Worm (Caenorhabditis elegans): Measurements from ENCODE around the gene C55A6.4.

Gene C55A6.4

DNA sequence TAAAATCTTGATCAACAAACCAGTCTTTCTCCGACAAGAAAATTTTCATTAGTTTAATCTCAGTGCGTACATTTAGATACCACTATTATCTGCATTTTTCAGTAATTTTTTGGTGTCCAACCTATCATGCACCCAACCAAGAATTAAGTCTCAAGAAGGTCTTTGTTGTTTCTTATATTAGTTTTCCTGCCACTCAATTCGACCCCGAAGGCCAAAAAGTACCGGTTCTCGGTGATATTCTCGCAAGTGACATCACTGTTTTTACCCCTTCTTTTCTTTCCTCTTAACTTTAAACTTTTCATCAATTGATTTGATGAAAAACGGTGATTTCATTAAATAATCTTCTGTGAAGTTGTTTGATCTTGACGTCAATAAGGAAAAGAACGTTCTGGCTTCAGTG lies 25.9 kb upstream of the C55A6.4 start, which contains the start of gene F38B7.2:
Gene F38B7.2 (plus strand): TSS at position 400 of the 400 bp plus-strand sequence.
- TF ChIP-seq nhr-25 (tag; optimal IDR thresholded peaks at IDR 0.05) (peak; percentile 86), nhr-237 (tag; optimal IDR thresholded peaks at IDR 0.05) (no peak), nhr-129 (tag; optimal IDR thresholded peaks at IDR 0.05) (no peak), zag-1 (tag; optimal IDR thresholded peaks at IDR 0.05) (no peak), unc-39 (tag; optimal IDR thresholded peaks at IDR 0.05) (no peak), sma-3 (GFP tag; optimal IDR thresholded peaks at IDR 0.05) (peak; percentile 54), fos-1 (tag; optimal IDR thresholded peaks at IDR 0.05) (peak; percentile 23), ceh-82 (tag; optimal IDR thresholded peaks at IDR 0.05) (no peak), nhr-10 (tag; optimal IDR thresholded peaks at IDR 0.05) (no peak), elt-3 (tag; optimal IDR thresholded peaks at IDR 0.05) (no peak), blmp-1 (tag; optimal IDR thresholded peaks at IDR 0.05; ENCODE audit: insufficient read depth) (peak; percentile 65), R02D3.7 (tag; optimal IDR thresholded peaks at IDR 0.05) (no peak), sem-4 (tag; optimal IDR thresholded peaks at IDR 0.05) (no peak), F13H6.1 (tag; optimal IDR thresholded peaks at IDR 0.05) (no peak), unc-55 (GFP tag; optimal IDR thresholded peaks at IDR 0.05) (no peak), skn-1 (tag; optimal IDR thresholded peaks at IDR 0.05) (no peak), C34F6.9 (tag; optimal IDR thresholded peaks at IDR 0.05) (no peak), unc-62 (GFP tag; optimal IDR thresholded peaks at IDR 0.05) (no peak), elt-1 (tag; optimal IDR thresholded peaks at IDR 0.05) (no peak), mab-5 (tag; optimal IDR thresholded peaks at IDR 0.05) (no peak), sma-9 (GFP tag; optimal IDR thresholded peaks at IDR 0.05) (peak; percentile 54), sma-9 (tag; optimal IDR thresholded peaks at IDR 0.05) (no peak), crh-2 (tag; optimal IDR thresholded peaks at IDR 0.05) (peak; percentile 32), nhr-6 (tag; optimal IDR thresholded peaks at IDR 0.05) (no peak), gmeb-1 (tag; optimal IDR thresholded peaks at IDR 0.05) (no peak), lsy-2 (tag; optimal IDR thresholded peaks at IDR 0.05) (no peak), lin-11 (tag; optimal IDR thresholded peaks at IDR 0.05) (no peak), ama-1 (optimal IDR thresholded peaks at IDR 0.05) (no peak)

DNA sequence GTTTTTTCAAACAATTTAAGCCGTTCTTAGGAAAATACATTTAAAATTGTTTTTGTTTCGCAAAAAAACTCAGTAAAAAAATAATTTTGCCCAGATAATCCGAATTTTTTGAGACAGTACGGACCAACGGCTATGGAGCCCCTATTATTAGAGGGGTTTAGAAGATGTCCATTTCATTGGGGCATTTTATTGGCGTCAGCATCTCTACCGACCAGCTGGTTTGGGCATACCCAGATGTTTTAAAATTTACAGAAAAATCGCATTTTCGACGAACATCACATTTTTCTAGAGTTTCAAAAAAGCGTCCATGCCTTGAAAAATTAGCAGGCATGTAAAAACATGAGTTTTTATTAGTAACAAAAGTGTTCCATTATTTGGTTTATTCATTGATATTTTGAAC lies 23.6 kb upstream of the C55A6.4 start:
- TF ChIP-seq nhr-12 (tag; optimal IDR thresholded peaks at IDR 0.05) (no peak), mdl-1 (tag; optimal IDR thresholded peaks at IDR 0.05) (no peak), mbf-1 (tag; optimal IDR thresholded peaks at IDR 0.05) (no peak), egl-27 (tag; optimal IDR thresholded peaks at IDR 0.05) (no peak), gmeb-1 (tag; optimal IDR thresholded peaks at IDR 0.05) (no peak), nhr-237 (tag; optimal IDR thresholded peaks at IDR 0.05) (no peak)

DNA sequence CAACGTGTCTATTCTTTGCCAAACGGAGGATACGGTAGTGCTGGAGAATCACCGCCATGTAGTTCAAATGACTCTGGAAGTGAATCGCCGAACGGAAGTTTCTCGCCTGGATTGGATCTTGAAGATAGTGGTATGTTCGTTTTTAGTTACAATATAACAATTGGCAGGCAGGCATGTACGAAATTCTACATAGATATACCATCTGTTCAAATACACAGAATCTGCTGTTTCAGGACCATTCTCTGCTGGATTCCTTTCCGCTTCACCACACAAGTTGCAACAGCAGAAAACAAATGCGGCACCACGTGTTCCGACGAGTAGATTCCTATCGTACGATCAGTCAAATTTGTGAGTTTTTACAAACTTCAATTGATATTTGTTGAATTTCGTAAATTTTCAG lies 21.8 kb upstream of the C55A6.4 start:
- TF ChIP-seq snpc-4 (tag; optimal IDR thresholded peaks at IDR 0.05), result no peak

DNA sequence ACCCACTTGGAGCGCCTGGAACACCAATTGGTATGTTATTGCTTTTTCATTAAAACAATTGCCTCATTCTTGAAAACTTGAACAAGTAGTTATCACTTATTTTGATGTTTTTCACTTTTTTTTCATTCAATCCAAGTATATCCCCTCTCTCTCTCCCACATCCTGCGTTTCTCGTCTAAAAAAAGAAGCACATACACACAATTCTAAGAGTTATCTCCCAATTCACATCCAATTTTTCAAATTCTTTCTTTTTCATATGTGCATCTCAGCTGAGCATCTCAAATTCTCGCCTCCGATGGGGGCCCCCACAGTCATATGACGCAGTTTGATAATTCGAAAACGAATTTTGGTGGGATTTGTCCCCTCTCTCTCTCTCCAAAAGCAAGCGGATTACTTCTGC lies 19.0 kb upstream of the C55A6.4 start:
- no peak for TF ChIP-seq blmp-1 (tag; optimal IDR thresholded peaks at IDR 0.05; ENCODE audit: insufficient read depth)
- TF ChIP-seq C34F6.9 (tag; optimal IDR thresholded peaks at IDR 0.05), result peak; percentile 14

DNA sequence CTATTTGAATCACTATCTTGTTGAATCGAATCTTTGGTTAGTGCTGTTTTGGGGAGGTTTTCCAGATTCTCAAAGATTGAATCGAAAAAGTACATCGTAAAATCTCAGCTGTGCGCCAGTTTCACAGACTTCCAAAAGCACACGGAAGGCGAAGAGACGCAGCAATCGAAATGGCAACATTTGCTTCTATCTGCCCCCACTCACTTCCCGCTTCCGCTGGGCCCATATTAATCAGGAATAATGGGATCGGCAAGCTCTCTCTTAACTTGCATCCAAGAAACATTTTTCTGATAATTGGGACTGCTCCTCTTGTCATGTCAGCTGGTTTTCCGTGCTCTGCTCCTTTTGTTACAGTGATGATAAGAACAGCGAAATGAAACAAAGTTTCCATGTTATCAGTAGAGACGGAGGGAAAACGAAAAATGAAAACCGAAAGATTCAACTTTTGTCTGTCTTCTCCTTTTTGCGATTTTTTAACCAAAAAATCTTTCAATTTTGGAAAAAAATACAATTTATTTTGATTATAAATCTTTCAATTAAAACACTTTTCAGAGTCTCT lies 17.9 kb upstream of the C55A6.4 start:
- TF ChIP-seq F13H6.1 (tag; optimal IDR thresholded peaks at IDR 0.05) (peak; percentile 64), elt-3 (tag; optimal IDR thresholded peaks at IDR 0.05) (no peak), ztf-1 (GFP tag; conservative IDR thresholded peaks at IDR 0.05) (no peak), gmeb-1 (tag; optimal IDR thresholded peaks at IDR 0.05) (no peak), nhr-237 (tag; optimal IDR thresholded peaks at IDR 0.05) (no peak), fos-1 (tag; optimal IDR thresholded peaks at IDR 0.05) (peak; percentile 70), ama-1 (optimal IDR thresholded peaks at IDR 0.05) (no peak), nhr-77 (tag; optimal IDR thresholded peaks at IDR 0.05) (no peak), nhr-129 (tag; optimal IDR thresholded peaks at IDR 0.05) (peak; percentile 38), snpc-4 (tag; optimal IDR thresholded peaks at IDR 0.05) (no peak), sem-4 (tag; optimal IDR thresholded peaks at IDR 0.05) (peak; percentile 16), egl-27 (tag; optimal IDR thresholded peaks at IDR 0.05) (no peak), lin-39 (tag; optimal IDR thresholded peaks at IDR 0.05) (no peak), mab-5 (tag; optimal IDR thresholded peaks at IDR 0.05) (peak; percentile 19), alr-1 (tag; optimal IDR thresholded peaks at IDR 0.05) (no peak), elt-1 (tag; optimal IDR thresholded peaks at IDR 0.05) (no peak), crh-2 (tag; optimal IDR thresholded peaks at IDR 0.05) (peak; percentile 60), ceh-82 (tag; optimal IDR thresholded peaks at IDR 0.05) (no peak), zag-1 (tag; optimal IDR thresholded peaks at IDR 0.05) (no peak), unc-39 (tag; optimal IDR thresholded peaks at IDR 0.05) (no peak), nhr-10 (tag; optimal IDR thresholded peaks at IDR 0.05) (no peak), lsy-2 (tag; optimal IDR thresholded peaks at IDR 0.05) (peak in 1 of 2 experiments; percentile 27), C34F6.9 (tag; optimal IDR thresholded peaks at IDR 0.05) (peak; percentile 26), nhr-11 (tag; optimal IDR thresholded peaks at IDR 0.05) (no peak), ztf-4 (tag; optimal IDR thresholded peaks at IDR 0.05) (no peak), sma-9 (GFP tag; optimal IDR thresholded peaks at IDR 0.05) (peak; percentile 68), sma-9 (tag; optimal IDR thresholded peaks at IDR 0.05) (no peak)

Measured in whole organism, L2 larva.